Fruit fly (Drosophila melanogaster): ENCODE data around the gene UQCR-Q.

- TF ChIP-seq tj (GFP tag; optimal IDR thresholded peaks at IDR 0.05), result no peak
- no peak for TF ChIP-seq Crg-1 (GFP tag; optimal IDR thresholded peaks at IDR 0.05)
- TF ChIP-seq CG5204 (GFP tag; optimal IDR thresholded peaks at IDR 0.05), result no peak
- no peak for TF ChIP-seq CG11617 (GFP tag; optimal IDR thresholded peaks at IDR 0.05)
- no peak for TF ChIP-seq toe (GFP tag; optimal IDR thresholded peaks at IDR 0.05)
- TF ChIP-seq CG7045 (GFP tag; optimal IDR thresholded peaks at IDR 0.05), result no peak
These were observed 17.1 kb downstream of the UQCR-Q start for dm6 chr3L:17491646-17492045.
